Fruit fly (Drosophila melanogaster): ENCODE results near the gene dsb.

The dsb gene

dm6 chr3L:1937469-1937868 lies 27.5 kb upstream of the dsb start (continued):
- TF ChIP-seq Lpt (GFP tag; optimal IDR thresholded peaks at IDR 0.05) (no peak), CG31627 (GFP tag; optimal IDR thresholded peaks at IDR 0.05) (peak; percentile 6), CG32006 (GFP tag; optimal IDR thresholded peaks at IDR 0.05) (peak; percentile 16), spab (GFP tag; optimal IDR thresholded peaks at IDR 0.05) (no peak), net (GFP tag; optimal IDR thresholded peaks at IDR 0.05) (peak; percentile 11), CG10631 (GFP tag; optimal IDR thresholded peaks at IDR 0.05) (no peak), cyc (GFP tag; optimal IDR thresholded peaks at IDR 0.05) (no peak), CG3919 (GFP tag; optimal IDR thresholded peaks at IDR 0.05) (peak; percentile 38), vri (GFP tag; optimal IDR thresholded peaks at IDR 0.05) (no peak), lz (GFP tag; optimal IDR thresholded peaks at IDR 0.05) (peak; percentile 20), CG16779 (tag; optimal IDR thresholded peaks at IDR 0.05) (no peak), pdm3 (GFP tag; optimal IDR thresholded peaks at IDR 0.05) (no peak), Eip75B (GFP tag; optimal IDR thresholded peaks at IDR 0.05) (no peak), Sox14 (GFP tag; optimal IDR thresholded peaks at IDR 0.05) (no peak), dac (GFP tag; optimal IDR thresholded peaks at IDR 0.05) (no peak), topi (GFP tag; optimal IDR thresholded peaks at IDR 0.05) (peak; percentile 40), CG1621 (tag; optimal IDR thresholded peaks at IDR 0.05) (no peak), Ets21C (GFP tag; optimal IDR thresholded peaks at IDR 0.05) (no peak), Eip93F (GFP tag; optimal IDR thresholded peaks at IDR 0.05) (no peak), eg (GFP tag; IDR thresholded peaks at IDR 0.05) (0 out of 3 replicates have a peak, but pooled peaks have one; percentile 16), CG8319 (GFP tag; optimal IDR thresholded peaks at IDR 0.05) (no peak), Ets96B (tag; optimal IDR thresholded peaks at IDR 0.05) (no peak), CG6163 (GFP tag; IDR thresholded peaks at IDR 0.05) (peak; percentile 72; the same call in 2 of the 3 replicates), Eip78C (GFP tag) (peak; percentile 84), ss (GFP tag; optimal IDR thresholded peaks at IDR 0.05) (peak in 1 of 2 experiments; percentile 27), salr (GFP tag; optimal IDR thresholded peaks at IDR 0.05) (no peak), CG7368 (GFP tag; optimal IDR thresholded peaks at IDR 0.05) (no peak), CG6792 (GFP tag; optimal IDR thresholded peaks at IDR 0.05) (peak; percentile 36), svp (GFP tag) (no peak), Blimp-1 (GFP tag; optimal IDR thresholded peaks at IDR 0.05) (no peak), esn (GFP tag; optimal IDR thresholded peaks at IDR 0.05) (peak; percentile 43), CG34406 (GFP tag; optimal IDR thresholded peaks at IDR 0.05) (no peak), Smox (GFP tag; optimal IDR thresholded peaks at IDR 0.05) (no peak), CG6854 (GFP tag; optimal IDR thresholded peaks at IDR 0.05) (no peak), OdsH (GFP tag; optimal IDR thresholded peaks at IDR 0.05) (no peak), CG10669 (GFP tag; optimal IDR thresholded peaks at IDR 0.05) (no peak), CG8632 (GFP tag; optimal IDR thresholded peaks at IDR 0.05) (peak; percentile 8), Sox102F (GFP tag; optimal IDR thresholded peaks at IDR 0.05) (no peak), dsx (GFP tag; optimal IDR thresholded peaks at IDR 0.05; ENCODE audit: poor library complexity, severe bottlenecking) (no peak)

dm6 chr3L:1928959-1929358 lies 19.0 kb upstream of the dsb start:
- TF ChIP-seq CG16779 (tag; optimal IDR thresholded peaks at IDR 0.05) (no peak), CG4318 (GFP tag; optimal IDR thresholded peaks at IDR 0.05) (no peak), CG8632 (GFP tag; optimal IDR thresholded peaks at IDR 0.05) (no peak), OdsH (GFP tag; optimal IDR thresholded peaks at IDR 0.05) (no peak), CG8119 (GFP tag; IDR thresholded peaks at IDR 0.05) (no peak), pdm3 (GFP tag; optimal IDR thresholded peaks at IDR 0.05) (no peak), CG8319 (GFP tag; optimal IDR thresholded peaks at IDR 0.05) (no peak), cyc (GFP tag; optimal IDR thresholded peaks at IDR 0.05) (no peak)
